Worm (Caenorhabditis elegans): ENCODE measurements around the gene F21A3.3.

Gene F21A3.3

DNA sequence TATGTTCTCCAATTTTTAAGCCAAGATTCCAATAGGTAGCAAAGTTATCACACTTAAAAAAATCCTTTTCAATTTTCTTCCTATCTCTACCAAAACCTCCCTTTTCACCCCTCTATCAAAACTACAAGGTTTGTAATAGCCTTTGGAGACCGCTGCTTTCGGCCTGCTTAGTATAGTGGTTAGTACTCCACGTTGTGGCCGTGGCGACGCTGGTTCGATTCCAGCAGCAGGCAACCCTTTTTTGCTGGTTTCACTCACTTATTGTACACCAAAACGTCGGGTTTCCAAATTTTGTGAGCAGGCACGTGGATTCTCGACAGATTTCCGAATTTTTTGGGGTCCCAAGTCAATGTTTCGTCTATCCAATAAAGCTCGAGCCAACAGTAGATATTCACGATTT lies 36.4 kb downstream of the F21A3.3 start:
- TF ChIP-seq hmg-11 (tag; optimal IDR thresholded peaks at IDR 0.05) (peak; percentile 43), nfya-1 (tag; optimal IDR thresholded peaks at IDR 0.05; ENCODE audit: insufficient read depth) (peak; percentile 38), pha-4 (tag; optimal IDR thresholded peaks at IDR 0.05) (no peak), pqm-1 (tag; optimal IDR thresholded peaks at IDR 0.05) (peak; percentile 16), daf-12 (tag; optimal IDR thresholded peaks at IDR 0.05) (no peak), elt-2 (tag; optimal IDR thresholded peaks at IDR 0.05) (peak; percentile 6), nhr-43 (tag; optimal IDR thresholded peaks at IDR 0.05; ENCODE audit: poor library complexity, severe bottlenecking) (peak; percentile 20)

- TF ChIP-seq sea-2 (GFP tag; optimal IDR thresholded peaks at IDR 0.05): no peak
- no peak for TF ChIP-seq nhr-11 (tag; optimal IDR thresholded peaks at IDR 0.05)
- TF ChIP-seq ztf-4 (tag; optimal IDR thresholded peaks at IDR 0.05): no peak
- no peak for TF ChIP-seq fos-1 (tag; optimal IDR thresholded peaks at IDR 0.05)
- no peak for TF ChIP-seq nhr-76 (tag; optimal IDR thresholded peaks at IDR 0.05)
- no peak for TF ChIP-seq nhr-12 (tag; optimal IDR thresholded peaks at IDR 0.05)
- TF ChIP-seq egl-27 (tag; optimal IDR thresholded peaks at IDR 0.05): no peak
- no peak for TF ChIP-seq nhr-28 (tag; optimal IDR thresholded peaks at IDR 0.05)
- TF ChIP-seq ceh-82 (tag; optimal IDR thresholded peaks at IDR 0.05): no peak
- no peak for TF ChIP-seq elt-3 (tag; optimal IDR thresholded peaks at IDR 0.05)
These were observed 41.5 kb downstream of the F21A3.3 start, which contains the start of gene acr-18 for ce11 chrV:15559047-15559446. Gene acr-18 (minus strand): TSS chrV:15559147.

- TF ChIP-seq egl-27 (tag; optimal IDR thresholded peaks at IDR 0.05): no peak
- no peak for TF ChIP-seq mml-1 (tag; optimal IDR thresholded peaks at IDR 0.05)
- no peak for TF ChIP-seq lsy-12 (tag; optimal IDR thresholded peaks at IDR 0.05)
- TF ChIP-seq elt-1 (tag; optimal IDR thresholded peaks at IDR 0.05): peak; percentile 0
These were observed 42.2 kb downstream of the F21A3.3 start for ce11 chrV:15559729-15560128.

- peak; percentile 51 for TF ChIP-seq nfya-1 (tag; optimal IDR thresholded peaks at IDR 0.05; ENCODE audit: insufficient read depth)
- TF ChIP-seq nhr-25 (tag; optimal IDR thresholded peaks at IDR 0.05): no peak
- TF ChIP-seq skn-1 (tag; optimal IDR thresholded peaks at IDR 0.05): no peak
These were observed 45.0 kb downstream of the F21A3.3 start for ce11 chrV:15562541-15562940.

- peak; percentile 80 for TF ChIP-seq fkh-10 (GFP tag; optimal IDR thresholded peaks at IDR 0.05)
- TF ChIP-seq hmg-11 (tag; optimal IDR thresholded peaks at IDR 0.05): no peak
- TF ChIP-seq skn-1 (tag; optimal IDR thresholded peaks at IDR 0.05): no peak
These were observed 46.0 kb downstream of the F21A3.3 start for ce11 chrV:15563477-15563876.

DNA sequence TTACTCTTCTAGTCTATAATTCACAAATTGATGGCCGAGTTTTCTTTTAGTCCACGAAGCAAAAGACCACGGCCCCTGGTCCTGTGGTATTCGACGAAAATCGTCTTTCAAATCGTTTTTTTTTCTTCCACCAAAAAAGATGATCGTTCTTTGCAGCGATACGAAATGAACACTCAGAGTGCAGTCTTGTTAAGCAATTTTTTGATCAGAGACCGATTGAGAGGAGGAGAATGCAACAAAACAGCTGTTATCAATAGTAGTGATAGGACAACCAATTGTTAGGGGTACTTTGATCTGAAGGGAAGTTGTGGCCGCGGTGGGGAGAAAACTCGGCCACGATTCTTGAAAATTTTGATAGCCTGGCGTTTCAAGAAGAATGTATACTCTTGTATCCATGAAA lies 46.5 kb downstream of the F21A3.3 start:
- peak; percentile 84 for TF ChIP-seq pqm-1 (tag; optimal IDR thresholded peaks at IDR 0.05)
- TF ChIP-seq nhr-237 (tag; optimal IDR thresholded peaks at IDR 0.05): no peak
- no peak for TF ChIP-seq nhr-77 (tag; optimal IDR thresholded peaks at IDR 0.05)
- TF ChIP-seq zag-1 (tag; optimal IDR thresholded peaks at IDR 0.05): no peak
- no peak for TF ChIP-seq skn-1 (tag; optimal IDR thresholded peaks at IDR 0.05)
- no peak for TF ChIP-seq eor-1 (tag; optimal IDR thresholded peaks at IDR 0.05)
- TF ChIP-seq egl-27 (tag; optimal IDR thresholded peaks at IDR 0.05): no peak
- no peak for TF ChIP-seq ztf-11 (tag; optimal IDR thresholded peaks at IDR 0.05)
- no peak for TF ChIP-seq unc-39 (tag; optimal IDR thresholded peaks at IDR 0.05)
- TF ChIP-seq nhr-12 (tag; optimal IDR thresholded peaks at IDR 0.05): no peak
- TF ChIP-seq ama-1 (optimal IDR thresholded peaks at IDR 0.05): peak; percentile 27
- peak; percentile 37 for TF ChIP-seq R02D3.7 (tag; optimal IDR thresholded peaks at IDR 0.05)
- TF ChIP-seq tbx-2 (tag; optimal IDR thresholded peaks at IDR 0.05): no peak
- no peak for TF ChIP-seq lin-15B (tag; optimal IDR thresholded peaks at IDR 0.05)
- no peak for TF ChIP-seq nhr-11 (tag; optimal IDR thresholded peaks at IDR 0.05)
- no peak for TF ChIP-seq unc-62 (GFP tag; optimal IDR thresholded peaks at IDR 0.05)
- TF ChIP-seq nhr-76 (tag; optimal IDR thresholded peaks at IDR 0.05): no peak
- no peak for TF ChIP-seq daf-12 (tag; optimal IDR thresholded peaks at IDR 0.05)
- TF ChIP-seq fos-1 (tag; optimal IDR thresholded peaks at IDR 0.05): no peak
- TF ChIP-seq ceh-82 (tag; optimal IDR thresholded peaks at IDR 0.05): no peak
- TF ChIP-seq nfya-1 (tag; optimal IDR thresholded peaks at IDR 0.05; ENCODE audit: insufficient read depth): peak; percentile 30
- peak; percentile 71 for TF ChIP-seq nhr-43 (tag; optimal IDR thresholded peaks at IDR 0.05; ENCODE audit: poor library complexity, severe bottlenecking)
- TF ChIP-seq egl-5 (tag; optimal IDR thresholded peaks at IDR 0.05): no peak
- TF ChIP-seq mml-1 (tag; optimal IDR thresholded peaks at IDR 0.05): no peak
- no peak for TF ChIP-seq nhr-25 (tag; optimal IDR thresholded peaks at IDR 0.05)
- TF ChIP-seq sea-2 (GFP tag; optimal IDR thresholded peaks at IDR 0.05): no peak
- no peak for TF ChIP-seq snpc-4 (tag; optimal IDR thresholded peaks at IDR 0.05)
- TF ChIP-seq ztf-4 (tag; optimal IDR thresholded peaks at IDR 0.05): no peak
- TF ChIP-seq fkh-2 (tag; optimal IDR thresholded peaks at IDR 0.05): no peak
- TF ChIP-seq ceh-9 (tag; optimal IDR thresholded peaks at IDR 0.05): no peak
- no peak for TF ChIP-seq lsy-12 (tag; optimal IDR thresholded peaks at IDR 0.05)
- TF ChIP-seq jun-1 (tag; optimal IDR thresholded peaks at IDR 0.05): peak; percentile 60
- no peak for TF ChIP-seq ZK546.5 (tag; optimal IDR thresholded peaks at IDR 0.05)
- TF ChIP-seq ceh-28 (tag; optimal IDR thresholded peaks at IDR 0.05): no peak
- no peak for TF ChIP-seq lin-39 (tag; optimal IDR thresholded peaks at IDR 0.05)
- TF ChIP-seq elt-2 (tag; optimal IDR thresholded peaks at IDR 0.05): peak; percentile 71

All from whole organism, L3 larva.